Worm (Caenorhabditis elegans): ENCODE data around the gene krr-1.

DNA sequence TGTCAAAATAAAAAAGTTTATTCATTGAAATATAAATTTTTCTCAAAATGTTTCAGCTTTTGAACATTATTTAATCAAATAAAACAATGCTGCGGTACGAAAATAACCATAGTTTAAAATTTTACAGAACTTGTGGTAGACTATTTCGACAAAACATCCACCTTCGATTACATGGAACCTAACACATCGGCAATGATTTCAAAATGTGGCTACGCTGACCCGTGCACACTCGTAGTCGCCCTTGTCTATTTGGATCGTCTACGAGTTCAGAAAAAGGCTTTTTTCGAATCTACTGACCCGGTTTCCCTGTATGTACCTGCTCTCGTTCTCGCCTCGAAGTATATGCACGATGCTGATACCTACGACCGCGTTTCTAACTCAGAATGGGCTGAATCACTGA, 34.0 kb upstream of the krr-1 start:
- TF ChIP-seq ztf-4 (tag; optimal IDR thresholded peaks at IDR 0.05) (no peak), zag-1 (tag; optimal IDR thresholded peaks at IDR 0.05) (no peak), snpc-4 (tag; optimal IDR thresholded peaks at IDR 0.05) (no peak), lsy-2 (tag; optimal IDR thresholded peaks at IDR 0.05) (no peak), ZK546.5 (tag; optimal IDR thresholded peaks at IDR 0.05) (no peak), sma-9 (GFP tag; optimal IDR thresholded peaks at IDR 0.05) (no peak), sma-9 (tag; optimal IDR thresholded peaks at IDR 0.05) (no peak), elt-3 (tag; optimal IDR thresholded peaks at IDR 0.05) (no peak), unc-62 (GFP tag; optimal IDR thresholded peaks at IDR 0.05) (no peak)

Measured in whole organism, L2 larva.